Worm (Caenorhabditis elegans): ENCODE data around the gene msp-45.
A peak's percentile ranks its signal among the peaks of the same experiment; 100 is the strongest.

Gene msp-45

ce11 chrII:5182451-5182850, 25.6 kb upstream of the msp-45 start (continued):
- TF ChIP-seq unc-86 (tag; optimal IDR thresholded peaks at IDR 0.05), result no peak
- no peak for TF ChIP-seq lin-15B (tag; optimal IDR thresholded peaks at IDR 0.05)
- TF ChIP-seq nhr-19 (GFP tag; conservative IDR thresholded peaks at IDR 0.05), result peak; percentile 63
- peak; percentile 85 for TF ChIP-seq nhr-85 (tag)
- TF ChIP-seq zip-4 (GFP tag; optimal IDR thresholded peaks at IDR 0.05), result no peak
- TF ChIP-seq C16A3.4 (tag; optimal IDR thresholded peaks at IDR 0.05), result peak; percentile 15
- TF ChIP-seq mdl-1 (tag; optimal IDR thresholded peaks at IDR 0.05), result peak in 1 of 2 experiments; percentile 80
- no peak for TF ChIP-seq C34B4.2 (tag; optimal IDR thresholded peaks at IDR 0.05)
- TF ChIP-seq lin-13 (GFP tag; optimal IDR thresholded peaks at IDR 0.05), result peak; percentile 38
- peak; percentile 73 for TF ChIP-seq nhr-47 (tag; optimal IDR thresholded peaks at IDR 0.05)
- no peak for TF ChIP-seq unc-62 (GFP tag; optimal IDR thresholded peaks at IDR 0.05)
- peak; percentile 53 for TF ChIP-seq jun-1 (tag; optimal IDR thresholded peaks at IDR 0.05)
- peak; percentile 56 for TF ChIP-seq pqm-1 (tag; optimal IDR thresholded peaks at IDR 0.05)
- no peak for TF ChIP-seq nhr-77 (tag; optimal IDR thresholded peaks at IDR 0.05)
- no peak for TF ChIP-seq ceh-63 (GFP tag; optimal IDR thresholded peaks at IDR 0.05)
- no peak for TF ChIP-seq nhr-11 (tag; optimal IDR thresholded peaks at IDR 0.05)
- peak; percentile 77 for TF ChIP-seq mep-1 (tag; optimal IDR thresholded peaks at IDR 0.05)
- peak in 2 of 3 experiments; percentile 35 to 36 for TF ChIP-seq ceh-82 (tag; optimal IDR thresholded peaks at IDR 0.05)
- peak; percentile 83 for TF ChIP-seq nhr-71 (tag; optimal IDR thresholded peaks at IDR 0.05)
- no peak for TF ChIP-seq hlh-4 (tag; optimal IDR thresholded peaks at IDR 0.05)
- peak; percentile 97 for TF ChIP-seq elt-2 (tag; optimal IDR thresholded peaks at IDR 0.05)
- peak; percentile 43 to 46 for TF ChIP-seq efl-1 (optimal IDR thresholded peaks at IDR 0.05)
- TF ChIP-seq efl-1 (GFP tag; optimal IDR thresholded peaks at IDR 0.05 in 1 of 2), result peak in 1 of 2 experiments; percentile 90
- peak; percentile 58 to 76 for TF ChIP-seq lin-35 (GFP tag; optimal IDR thresholded peaks at IDR 0.05)
- no peak for TF ChIP-seq nhr-28 (tag; optimal IDR thresholded peaks at IDR 0.05)
- no peak for TF ChIP-seq isw-1 (GFP tag; IDR thresholded peaks at IDR 0.05)
- TF ChIP-seq alr-1 (tag; optimal IDR thresholded peaks at IDR 0.05; ENCODE audit: borderline replicate concordance), result no peak
- TF ChIP-seq dpl-1 (GFP tag; optimal IDR thresholded peaks at IDR 0.05), result peak in 2 of 3 experiments; percentile 5 to 35
- no peak for TF ChIP-seq pax-3 (tag; optimal IDR thresholded peaks at IDR 0.05)
- TF ChIP-seq skn-1 (tag; optimal IDR thresholded peaks at IDR 0.05), result no peak
- peak; percentile 80 for TF ChIP-seq nhr-20 (tag; optimal IDR thresholded peaks at IDR 0.05)
- TF ChIP-seq nhr-84 (tag; optimal IDR thresholded peaks at IDR 0.05), result no peak
- no peak for TF ChIP-seq unc-98 (GFP tag; IDR thresholded peaks at IDR 0.05)
- TF ChIP-seq nhr-76 (tag; optimal IDR thresholded peaks at IDR 0.05), result no peak
- TF ChIP-seq aly-2 (tag; optimal IDR thresholded peaks at IDR 0.05), result no peak
- no peak for TF ChIP-seq tlp-1 (tag; optimal IDR thresholded peaks at IDR 0.05)
- TF ChIP-seq sptf-1 (tag; optimal IDR thresholded peaks at IDR 0.05), result no peak
- TF ChIP-seq ceh-90 (tag; optimal IDR thresholded peaks at IDR 0.05), result no peak
- TF ChIP-seq tbx-2 (tag; optimal IDR thresholded peaks at IDR 0.05), result peak; percentile 30
- TF ChIP-seq nhr-237 (tag; optimal IDR thresholded peaks at IDR 0.05), result no peak
- TF ChIP-seq ama-1 (optimal IDR thresholded peaks at IDR 0.05), result peak; percentile 48
- TF ChIP-seq nhr-12 (tag; optimal IDR thresholded peaks at IDR 0.05), result no peak
- TF ChIP-seq swsn-7 (tag; optimal IDR thresholded peaks at IDR 0.05), result peak; percentile 57
- no peak for TF ChIP-seq fkh-10 (GFP tag; optimal IDR thresholded peaks at IDR 0.05)

- TF ChIP-seq tlp-1 (tag; optimal IDR thresholded peaks at IDR 0.05), result no peak
- TF ChIP-seq lin-14 (GFP tag; optimal IDR thresholded peaks at IDR 0.05), result peak; percentile 97
- no peak for TF ChIP-seq pag-3 (tag; optimal IDR thresholded peaks at IDR 0.05; ENCODE audit: borderline replicate concordance, insufficient read depth)
- TF ChIP-seq egl-13 (tag; optimal IDR thresholded peaks at IDR 0.05), result peak; percentile 25
- peak; percentile 88 for TF ChIP-seq nhr-71 (tag; optimal IDR thresholded peaks at IDR 0.05)
- no peak for TF ChIP-seq ets-5 (GFP tag; IDR thresholded peaks at IDR 0.05)
- TF ChIP-seq grh-1 (GFP tag; IDR thresholded peaks at IDR 0.05), result no peak; the same call in 1 of the 2 replicates
- peak; percentile 70 for TF ChIP-seq isw-1 (GFP tag; IDR thresholded peaks at IDR 0.05)
- TF ChIP-seq F16B12.6 (tag; optimal IDR thresholded peaks at IDR 0.05), result peak; percentile 32
- no peak for TF ChIP-seq C04F5.9 (tag; optimal IDR thresholded peaks at IDR 0.05)
- TF ChIP-seq mdl-1 (tag; optimal IDR thresholded peaks at IDR 0.05), result peak in 1 of 2 experiments; percentile 86
- no peak for TF ChIP-seq unc-98 (GFP tag; IDR thresholded peaks at IDR 0.05)
- peak; percentile 34 for TF ChIP-seq skn-1 (tag; optimal IDR thresholded peaks at IDR 0.05)
- TF ChIP-seq sptf-1 (tag; optimal IDR thresholded peaks at IDR 0.05), result no peak
- TF ChIP-seq vab-15 (tag; optimal IDR thresholded peaks at IDR 0.05), result no peak
- TF ChIP-seq lin-35 (GFP tag; optimal IDR thresholded peaks at IDR 0.05), result peak; percentile 57 to 61
- TF ChIP-seq swsn-7 (tag; optimal IDR thresholded peaks at IDR 0.05), result peak; percentile 76
- peak; percentile 68 for TF ChIP-seq nhr-90 (tag; optimal IDR thresholded peaks at IDR 0.05; ENCODE audit: poor library complexity)
- peak; percentile 9 to 70 (median 47) for TF ChIP-seq ceh-82 (tag; optimal IDR thresholded peaks at IDR 0.05)
- TF ChIP-seq elt-2 (tag; optimal IDR thresholded peaks at IDR 0.05), result no peak
- no peak for TF ChIP-seq lin-39 (tag; optimal IDR thresholded peaks at IDR 0.05)
Observed at ce11 chrII:5181497-5181896, 24.6 kb upstream of the msp-45 start.

Measured in whole organism, L1 larva.